Worm (Caenorhabditis elegans): ENCODE results near the gene ifta-1.

The ifta-1 gene

ce11 chrX:5506432-5506977 lies 46.0 kb downstream of the ifta-1 start (continued):
- TF ChIP-seq efl-1 (optimal IDR thresholded peaks at IDR 0.05) (no peak), efl-1 (GFP tag; optimal IDR thresholded peaks at IDR 0.05 in 1 of 2) (no peak), pag-3 (tag; optimal IDR thresholded peaks at IDR 0.05; ENCODE audit: borderline replicate concordance, insufficient read depth) (no peak), fkh-10 (GFP tag; optimal IDR thresholded peaks at IDR 0.05) (no peak), sptf-1 (tag; optimal IDR thresholded peaks at IDR 0.05) (no peak), aha-1 (tag; optimal IDR thresholded peaks at IDR 0.05) (no peak), fos-1 (tag; optimal IDR thresholded peaks at IDR 0.05) (no peak), rnt-1 (tag; optimal IDR thresholded peaks at IDR 0.05) (peak; percentile 34), lin-35 (GFP tag; optimal IDR thresholded peaks at IDR 0.05) (no peak), nhr-71 (tag; optimal IDR thresholded peaks at IDR 0.05) (peak; percentile 33), mdl-1 (tag; optimal IDR thresholded peaks at IDR 0.05) (peak in 1 of 2 experiments; percentile 26), ztf-4 (tag; optimal IDR thresholded peaks at IDR 0.05) (no peak), fkh-4 (tag; optimal IDR thresholded peaks at IDR 0.05; ENCODE audit: borderline replicate concordance) (peak; percentile 36), irx-1 (tag; optimal IDR thresholded peaks at IDR 0.05) (no peak), sup-37 (GFP tag; optimal IDR thresholded peaks at IDR 0.05) (no peak), alr-1 (tag; optimal IDR thresholded peaks at IDR 0.05; ENCODE audit: borderline replicate concordance) (no peak), nhr-90 (tag; optimal IDR thresholded peaks at IDR 0.05; ENCODE audit: poor library complexity) (no peak), ets-5 (GFP tag; IDR thresholded peaks at IDR 0.05) (no peak), sox-4 (tag; optimal IDR thresholded peaks at IDR 0.05) (no peak)

- TF ChIP-seq lin-14 (GFP tag; optimal IDR thresholded peaks at IDR 0.05) (peak; percentile 26), grh-1 (GFP tag; IDR thresholded peaks at IDR 0.05) (no peak)
These were observed 47.4 kb downstream of the ifta-1 start, which contains the start of gene T23F2.2 for ce11 chrX:5505148-5505547. Gene T23F2.2, minus strand, starts transcription at chrX:5505248.

Measured in whole organism, L1 larva.